Worm (Caenorhabditis elegans) whole organism, young adult: Measurements from ENCODE around the gene gpn-1.
A peak's percentile ranks its signal among the peaks of the same experiment; 100 is the strongest.

ENCODE experiments used
- B0261.1 ChIP-seq: sonication (generic microtip); optimal IDR thresholded peaks from 2 replicates; lab custom pipeline; 2016; ENCODE audit warnings: mild to moderate bottlenecking, missing genetic modification characterization, moderate library complexity, missing compliant biosample characterization
- B0336.3 ChIP-seq: fragments of 200-800 bp; sonication (Bioruptor generic); IDR thresholded peaks from 2 replicates; pipeline ENCODE4 v1.3.6; 2022; ENCODE audit warnings: missing genetic modification characterization, missing compliant biosample characterization
- F22D6.2 ChIP-seq: sonication (generic microtip); optimal IDR thresholded peaks from 2 replicates; lab custom pipeline; 2016; ENCODE audit warnings: mild to moderate bottlenecking, missing genetic modification characterization, missing compliant biosample characterization
- F39B2.1 ChIP-seq: fragments of 200-800 bp; sonication (Bioruptor generic); IDR thresholded peaks from 2 replicates; pipeline ENCODE4 v1.3.6; 2022; ENCODE audit warnings: missing genetic modification reagents, missing genetic modification characterization, missing compliant biosample characterization
- K11D2.4 ChIP-seq: fragments of 200-800 bp; sonication (Bioruptor generic); IDR thresholded peaks from 2 replicates; pipeline ENCODE4 v1.3.6; 2022; ENCODE audit warnings: missing genetic modification reagents, missing genetic modification characterization, missing compliant biosample characterization
- K12H6.12 ChIP-seq: fragments of 200-800 bp; sonication (Bioruptor generic); optimal IDR thresholded peaks from 2 replicates; lab custom pipeline; 2018; ENCODE audit warnings: mild to moderate bottlenecking, missing genetic modification characterization, missing compliant biosample characterization
- Y56A3A.18 ChIP-seq: fragments of 200-800 bp; sonication (Bioruptor generic); IDR thresholded peaks from 2 replicates; pipeline ENCODE4 v1.3.6; 2022; ENCODE audit warnings: missing genetic modification reagents, missing genetic modification characterization, missing compliant biosample characterization
- Y79H2A.3 ChIP-seq: fragments of 200-800 bp; sonication (Bioruptor generic); conservative IDR thresholded peaks from 2 replicates; pipeline ENCODE4 v1.3.6; 2022; ENCODE audit warnings: missing genetic modification reagents, missing genetic modification characterization, missing compliant biosample characterization
- ama-1 ChIP-seq, 3 experiments: fragments of 150-350 bp in 1 of 3; sonication (generic microtip) in 2 of 3; optimal IDR thresholded peaks; 2 replicates each; lab custom pipeline; 2014 to 2018; ENCODE audit warnings: missing biosample characterization in 2 of 3, missing genetic modification characterization in 2 of 3, missing genetic modification reagents in 2 of 3
- atf-7 ChIP-seq: sonication (generic microtip); optimal IDR thresholded peaks from 2 replicates; lab custom pipeline; 2017; ENCODE audit warnings: mild to moderate bottlenecking, missing genetic modification characterization, missing compliant biosample characterization
- attf-6 ChIP-seq: fragments of 200-800 bp; sonication (Bioruptor generic); IDR thresholded peaks from 2 replicates; pipeline ENCODE4 v1.3.6; 2022; ENCODE audit warnings: missing genetic modification reagents, missing genetic modification characterization, missing compliant biosample characterization
- ccch-3 ChIP-seq: fragments of 200-800 bp; sonication (Bioruptor generic); optimal IDR thresholded peaks from 2 replicates; lab custom pipeline; 2018; ENCODE audit warnings: mild to moderate bottlenecking, missing genetic modification characterization, missing compliant biosample characterization
- cebp-1 ChIP-seq, 2 experiments: fragments of 200-800 bp in 1 of 2; sonication (Bioruptor generic) in 1 of 2; sonication (generic microtip) in 1 of 2; IDR thresholded peaks in 1 of 2; optimal IDR thresholded peaks in 1 of 2; 2 replicates each; pipeline versions ENCODE4 v1.3.6 to Lab custom; 2017 to 2022; ENCODE audit warnings: missing compliant biosample characterization in 2 of 2, missing genetic modification characterization in 2 of 2, mild to moderate bottlenecking in 1 of 2, missing genetic modification reagents in 1 of 2, moderate library complexity in 1 of 2
- cebp-2 ChIP-seq: fragments of 200-800 bp; sonication (Bioruptor generic); IDR thresholded peaks from 2 replicates; pipeline ENCODE4 v1.3.6; 2022; ENCODE audit warnings: missing genetic modification characterization, missing compliant biosample characterization
- ceh-27 ChIP-seq: fragments of 200-800 bp; sonication (Bioruptor generic); optimal IDR thresholded peaks from 2 replicates; lab custom pipeline; 2018; ENCODE audit warnings: mild to moderate bottlenecking, missing genetic modification characterization, moderate library complexity, missing compliant biosample characterization
- dox-1 ChIP-seq: fragments of 200-800 bp; sonication (Bioruptor generic); IDR thresholded peaks from 2 replicates; pipeline ENCODE4 v1.3.6; 2022; ENCODE audit warnings: missing genetic modification reagents, missing genetic modification characterization, missing compliant biosample characterization
- gei-17 ChIP-seq: fragments of 200-800 bp; sonication (Bioruptor generic); optimal IDR thresholded peaks from 2 replicates; lab custom pipeline; 2018; ENCODE audit warnings: mild to moderate bottlenecking, missing genetic modification characterization, missing compliant biosample characterization
- him-1 ChIP-seq: sonication (generic microtip); optimal IDR thresholded peaks from 2 replicates; lab custom pipeline; 2016; ENCODE audit warnings: missing genotype, missing genetic modification reagents, missing genetic modification characterization, missing compliant biosample characterization
- hmg-1.2 ChIP-seq: fragments of 200-800 bp; sonication (Bioruptor generic); IDR thresholded peaks from 2 replicates; pipeline ENCODE4 v1.3.6; 2022; ENCODE audit warnings: missing genetic modification reagents, missing genetic modification characterization, missing compliant biosample characterization
- let-607 ChIP-seq, 2 experiments: fragments of 200-800 bp in 1 of 2; sonication (Bioruptor generic) in 1 of 2; sonication (generic microtip) in 1 of 2; optimal IDR thresholded peaks; 2 replicates each; lab custom pipeline; 2016 to 2018; ENCODE audit warnings: mild to moderate bottlenecking in 2 of 2, missing compliant biosample characterization in 2 of 2, missing genetic modification characterization in 2 of 2, moderate library complexity in 2 of 2, missing genotype in 1 of 2
- lin-35 ChIP-seq, 3 experiments: fragments of 150-350 bp in 2 of 3; sonication (generic microtip) in 1 of 3; optimal IDR thresholded peaks; 2 replicates each; lab custom pipeline; 2014 to 2018; ENCODE audit warnings: missing biosample characterization in 3 of 3, missing genetic modification characterization in 3 of 3, missing genetic modification reagents in 3 of 3
- lin-40 ChIP-seq: sonication (generic microtip); optimal IDR thresholded peaks from 2 replicates; lab custom pipeline; 2016; ENCODE audit warnings: missing genetic modification characterization, mild to moderate bottlenecking, missing compliant biosample characterization, missing genotype, missing genetic modification reagents
- lin-54 ChIP-seq: fragments of 200-800 bp; sonication (Bioruptor generic); optimal IDR thresholded peaks from 2 replicates; lab custom pipeline; 2018; ENCODE audit warnings: mild to moderate bottlenecking, missing genetic modification characterization, missing compliant biosample characterization
- madf-10 ChIP-seq: sonication (generic microtip); optimal IDR thresholded peaks from 2 replicates; lab custom pipeline; 2016; ENCODE audit warnings: mild to moderate bottlenecking, missing genetic modification characterization, missing compliant biosample characterization
- mcd-1 ChIP-seq: fragments of 200-800 bp; sonication (Bioruptor generic); IDR thresholded peaks from 2 replicates; pipeline ENCODE4 v1.3.6; 2022; ENCODE audit warnings: missing genetic modification reagents, missing genetic modification characterization, missing compliant biosample characterization
- nfyb-1 ChIP-seq: fragments of 200-800 bp; sonication (Bioruptor generic); IDR thresholded peaks from 2 replicates; pipeline ENCODE4 v1.3.6; 2022; ENCODE audit warnings: missing genetic modification reagents, missing genetic modification characterization, missing compliant biosample characterization
- nhr-120 ChIP-seq: fragments of 200-800 bp; sonication (Bioruptor generic); IDR thresholded peaks from 2 replicates; pipeline ENCODE4 v1.3.6; 2022; ENCODE audit warnings: missing genetic modification characterization, missing compliant biosample characterization
- nhr-27 ChIP-seq: fragments of 200-800 bp; sonication (Bioruptor generic); optimal IDR thresholded peaks from 2 replicates; lab custom pipeline; 2018; ENCODE audit warnings: mild to moderate bottlenecking, missing genetic modification characterization, moderate library complexity, missing compliant biosample characterization
- nhr-80 ChIP-seq: sonication (generic microtip); optimal IDR thresholded peaks from 2 replicates; lab custom pipeline; 2016; ENCODE audit warnings: missing genetic modification characterization, missing compliant biosample characterization
- rcor-1 ChIP-seq: fragments of 200-800 bp; sonication (Bioruptor generic); IDR thresholded peaks from 2 replicates; pipeline ENCODE4 v1.3.6; 2022; ENCODE audit warnings: missing genetic modification reagents, missing genetic modification characterization, missing compliant biosample characterization
- repo-1 ChIP-seq: sonication (generic microtip); optimal IDR thresholded peaks from 2 replicates; lab custom pipeline; 2017; ENCODE audit warnings: mild to moderate bottlenecking, missing genetic modification characterization, missing compliant biosample characterization
- sdz-38 ChIP-seq: sonication (generic microtip); optimal IDR thresholded peaks from 2 replicates; lab custom pipeline; 2016; ENCODE audit warnings: missing genotype, missing genetic modification characterization, missing compliant biosample characterization
- snpc-4 ChIP-seq, 5 experiments: fragments of 150-350 bp in 1 of 5; sonication (generic microtip) in 4 of 5; optimal IDR thresholded peaks; 2 replicates each; lab custom pipeline; 2014 to 2018; ENCODE audit warnings: missing genetic modification characterization in 5 of 5, missing biosample characterization in 3 of 5, antibody characterized with exemption in 2 of 5, mild to moderate bottlenecking in 2 of 5, missing compliant biosample characterization in 2 of 5, missing genotype in 2 of 5, moderate library complexity in 2 of 5, missing genetic modification reagents in 1 of 5
- tbp1 ChIP-seq: fragments of 200-800 bp; sonication (Bioruptor generic); optimal IDR thresholded peaks from 2 replicates; lab custom pipeline; 2018; ENCODE audit warnings: mild to moderate bottlenecking, missing genetic modification characterization, missing compliant biosample characterization
- xnd-1 ChIP-seq: sonication (generic microtip); optimal IDR thresholded peaks from 2 replicates; lab custom pipeline; 2016; ENCODE audit warnings: missing genotype, missing genetic modification reagents, missing genetic modification characterization, missing compliant biosample characterization
- ztf-26 ChIP-seq: sonication (generic microtip); optimal IDR thresholded peaks from 2 replicates; lab custom pipeline; 2017; ENCODE audit warnings: missing genetic modification characterization, missing compliant biosample characterization

The gpn-1 gene

DNA sequence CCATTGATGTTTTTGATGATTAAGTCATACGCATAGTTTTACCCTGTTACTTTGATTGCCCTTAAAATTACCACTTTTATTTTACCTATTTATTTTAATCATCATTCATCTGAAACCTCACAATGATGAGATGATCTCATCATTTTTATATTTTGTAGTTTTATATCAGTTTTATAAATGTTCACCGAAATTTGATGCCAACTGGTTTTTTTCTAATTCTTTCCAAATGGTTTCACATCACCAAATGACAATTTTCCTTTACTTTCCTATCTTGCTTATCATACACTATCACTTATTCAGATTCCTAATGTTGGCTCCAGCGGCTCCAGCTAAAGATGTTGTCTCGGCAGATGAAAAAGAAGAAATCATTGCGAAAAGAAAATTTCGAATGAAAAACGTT is 50.2 kb downstream of the gpn-1 start, which contains the start of gene lin-15A:
Gene lin-15A (plus strand): TSS at position 301 of the 400 bp plus-strand sequence.
- TF ChIP-seq repo-1 (tag; lab: Kevin White, UChicago) = no peak
- no peak for TF ChIP-seq ceh-27
- no peak for TF ChIP-seq xnd-1 (tag; lab: Kevin White, UChicago)
- TF ChIP-seq nhr-27 (tag; lab: Kevin White, UChicago) = no peak
- TF ChIP-seq nhr-120 = no peak

DNA sequence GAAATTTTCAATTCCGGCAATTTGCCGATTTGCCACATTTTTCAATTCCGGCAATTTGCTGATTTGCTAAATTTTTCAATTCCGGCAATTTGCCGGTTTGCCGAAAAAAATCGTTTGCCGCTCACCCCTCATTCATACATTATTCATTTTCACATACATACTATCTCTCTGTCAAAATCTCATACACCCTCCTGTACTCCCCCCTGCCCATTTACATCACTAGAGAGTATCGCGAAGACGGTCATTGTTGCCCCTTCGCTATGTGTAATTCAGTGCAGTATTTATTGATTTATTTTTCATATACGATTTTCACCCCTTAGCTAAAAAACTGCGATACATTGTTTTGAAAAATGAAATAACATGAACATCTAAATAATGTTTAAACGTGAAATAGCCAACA is 54.9 kb downstream of the gpn-1 start:
- TF ChIP-seq attf-6 (GFP tag; lab: Robert Waterston, UW) = no peak
- peak; percentile 41 for TF ChIP-seq F22D6.2 (tag; lab: Kevin White, UChicago)
- TF ChIP-seq ama-1 (optimal IDR thresholded peaks at IDR 0.05; lab: Kevin White, UChicago) = no peak
- TF ChIP-seq ama-1 (GFP tag; optimal IDR thresholded peaks at IDR 0.05; lab: Kevin White, UChicago) = no peak
- peak; percentile 47 for TF ChIP-seq nhr-80
- TF ChIP-seq B0336.3 (GFP tag; lab: Robert Waterston, UW) = peak; percentile 40; the same call in 1 of the 2 replicates
- peak; percentile 8 for TF ChIP-seq atf-7
- peak; percentile 56 for TF ChIP-seq hmg-1.2 (GFP tag; lab: Robert Waterston, UW)
- no peak for TF ChIP-seq him-1 (tag; lab: Kevin White, UChicago)
- peak; percentile 77 for TF ChIP-seq K11D2.4 (GFP tag; lab: Robert Waterston, UW)
- TF ChIP-seq cebp-1 (GFP tag; IDR thresholded peaks at IDR 0.05; lab: Robert Waterston, UW) = no peak
- peak; percentile 66 for TF ChIP-seq cebp-1 (tag; optimal IDR thresholded peaks at IDR 0.05; lab: Kevin White, UChicago)
- peak; percentile 49 for TF ChIP-seq ceh-27
- peak; percentile 72 for TF ChIP-seq Y56A3A.18
- peak; percentile 64; the same call in 1 of the 2 replicates for TF ChIP-seq nfyb-1
- TF ChIP-seq F39B2.1 (GFP tag; lab: Robert Waterston, UW) = no peak
- TF ChIP-seq ztf-26 (tag; lab: Kevin White, UChicago) = peak; percentile 70
- no peak for TF ChIP-seq snpc-4 (GFP tag; optimal IDR thresholded peaks at IDR 0.05; lab: Kevin White, UChicago)
- TF ChIP-seq snpc-4 (tag; optimal IDR thresholded peaks at IDR 0.05; lab: Kevin White, UChicago) = peak in 2 of 4 experiments; percentile 32 to 64
- TF ChIP-seq let-607 (tag; optimal IDR thresholded peaks at IDR 0.05; lab: Kevin White, UChicago) = peak in 1 of 2 experiments; percentile 64
- peak; percentile 67 for TF ChIP-seq tbp1 (GFP tag; lab: Kevin White, UChicago)
- peak; percentile 32 for TF ChIP-seq lin-54 (GFP tag; lab: Kevin White, UChicago)
- peak; percentile 41; the same call in 1 of the 2 replicates for TF ChIP-seq mcd-1 (GFP tag; lab: Robert Waterston, UW)
- TF ChIP-seq dox-1 (GFP tag; lab: Robert Waterston, UW) = peak; percentile 78
- TF ChIP-seq lin-35 (GFP tag; optimal IDR thresholded peaks at IDR 0.05; lab: Kevin White, UChicago) = peak in 1 of 3 experiments; percentile 72
- TF ChIP-seq ccch-3 = no peak
- TF ChIP-seq cebp-2 (GFP tag; lab: Robert Waterston, UW) = no peak
- TF ChIP-seq rcor-1 = peak; percentile 26; the same call in 1 of the 2 replicates
- TF ChIP-seq gei-17 (GFP tag; lab: Kevin White, UChicago) = peak; percentile 93
- TF ChIP-seq sdz-38 (tag; lab: Kevin White, UChicago) = no peak
- peak; percentile 42 for TF ChIP-seq B0261.1 (tag; lab: Kevin White, UChicago)
- no peak for TF ChIP-seq Y79H2A.3 (GFP tag; lab: Robert Waterston, UW)
- peak; percentile 6 for TF ChIP-seq K12H6.12 (tag; lab: Kevin White, UChicago)
- TF ChIP-seq lin-40 (tag; lab: Kevin White, UChicago) = peak; percentile 92
- TF ChIP-seq madf-10 (tag; lab: Kevin White, UChicago) = peak; percentile 40
